Fruit fly (Drosophila melanogaster): ENCODE measurements around the gene CG17029.

DNA sequence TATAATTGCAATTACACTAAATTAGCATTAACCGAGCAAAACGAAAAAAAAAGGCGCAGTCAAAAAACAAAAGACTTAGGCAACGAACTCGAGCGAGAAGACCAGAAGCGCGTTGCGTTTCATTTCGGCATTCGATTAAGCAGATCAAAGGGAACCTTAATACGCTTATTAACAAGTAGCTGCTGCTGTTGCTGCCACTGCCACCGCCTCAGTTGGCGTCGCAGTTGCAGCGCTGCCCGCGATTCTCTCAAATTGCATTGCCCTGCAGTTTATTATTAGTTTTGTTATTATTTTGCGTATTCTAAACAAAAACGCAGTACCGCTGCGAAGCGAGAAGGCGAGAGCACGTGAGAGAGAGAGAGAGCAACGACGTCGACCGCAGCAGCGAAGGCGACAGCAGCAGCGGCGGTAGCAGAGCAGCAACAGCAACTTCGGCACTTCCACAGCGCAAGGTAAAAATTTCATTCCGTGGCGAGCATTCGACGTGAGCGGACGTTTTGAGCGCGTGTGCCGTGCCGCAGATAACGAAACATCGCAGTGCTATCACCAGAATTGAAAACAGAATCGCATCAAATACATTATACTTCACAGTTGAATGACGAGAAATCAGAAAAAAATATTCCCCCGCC is 46.5 kb downstream of the CG17029 start, which contains the start of gene Notum:
- no peak for TF ChIP-seq D1 (tag; optimal IDR thresholded peaks at IDR 0.05)
- TF ChIP-seq CG8159 (tag; optimal IDR thresholded peaks at IDR 0.05) = no peak
- TF ChIP-seq rn (GFP tag; IDR thresholded peaks at IDR 0.05) = no peak
- no peak for TF ChIP-seq CG9948 (tag; optimal IDR thresholded peaks at IDR 0.05)

All from whole organism, pupa.